Worm (Caenorhabditis elegans): ENCODE results near the gene abu-10.

DNA sequence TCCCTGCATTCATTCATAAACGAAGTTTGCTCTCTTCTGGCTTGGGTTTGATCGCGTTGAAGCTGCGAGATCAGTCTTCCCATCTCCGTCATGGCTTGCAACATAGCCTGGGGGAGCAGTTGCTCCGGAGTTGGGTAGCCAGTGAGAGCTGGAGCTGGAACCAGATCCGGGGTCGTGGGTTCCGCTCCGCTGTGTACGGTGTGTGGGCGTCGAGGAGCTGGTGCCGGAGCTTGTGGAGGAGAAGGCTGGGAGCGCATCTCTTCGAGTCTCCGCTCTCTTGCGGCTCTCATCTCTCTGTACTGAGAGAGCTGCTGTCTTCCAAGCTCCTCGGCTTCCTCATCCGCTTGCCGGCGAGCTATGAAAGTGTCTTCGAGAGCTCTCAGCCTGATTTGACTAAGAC is 45.5 kb upstream of the abu-10 start:
- TF ChIP-seq ztf-11 (tag; optimal IDR thresholded peaks at IDR 0.05) = no peak
- no peak for TF ChIP-seq mep-1 (tag; optimal IDR thresholded peaks at IDR 0.05)
- no peak for TF ChIP-seq sox-4 (tag; optimal IDR thresholded peaks at IDR 0.05)
- TF ChIP-seq sup-37 (GFP tag; optimal IDR thresholded peaks at IDR 0.05) = no peak
- no peak for TF ChIP-seq ceh-82 (tag; optimal IDR thresholded peaks at IDR 0.05)
- no peak for TF ChIP-seq sptf-1 (tag; optimal IDR thresholded peaks at IDR 0.05)
- no peak for TF ChIP-seq elt-3 (tag; optimal IDR thresholded peaks at IDR 0.05)
- no peak for TF ChIP-seq fkh-10 (GFP tag; optimal IDR thresholded peaks at IDR 0.05)
- TF ChIP-seq nhr-77 (tag; optimal IDR thresholded peaks at IDR 0.05) = no peak
- no peak for TF ChIP-seq jun-1 (tag; optimal IDR thresholded peaks at IDR 0.05)
